Worm (Caenorhabditis elegans) whole organism, L1 larva: ENCODE measurements around the gene T19D12.6.

ENCODE experiments used
- efl-1 ChIP-seq, 4 experiments: fragments of 150-350 bp; optimal IDR thresholded peaks in 3 of 4; peaks in 1 of 4; 1 replicate in 1 of 4; 2 replicates in 3 of 4; lab custom pipeline; 2014; ENCODE audit warnings: missing biosample characterization in 2 of 4, missing genetic modification characterization in 2 of 4, missing genetic modification reagents in 2 of 4
- lin-13 ChIP-seq: fragments of 150-350 bp; optimal IDR thresholded peaks from 2 replicates; lab custom pipeline; 2014; ENCODE audit warnings: missing biosample characterization, missing genetic modification reagents, missing genetic modification characterization
- nhr-11 ChIP-seq: fragments of 150-350 bp; optimal IDR thresholded peaks from 2 replicates; lab custom pipeline; 2014; ENCODE audit warnings: missing biosample characterization, missing genetic modification characterization
- nhr-237 ChIP-seq: fragments of 150-350 bp; optimal IDR thresholded peaks from 2 replicates; lab custom pipeline; 2014; ENCODE audit warnings: missing biosample characterization, missing genetic modification characterization
- pax-3 ChIP-seq: fragments of 200-800 bp; sonication (Bioruptor generic); optimal IDR thresholded peaks from 2 replicates; lab custom pipeline; 2018; ENCODE audit warnings: mild to moderate bottlenecking, missing genetic modification characterization, moderate library complexity, missing compliant biosample characterization
- pqm-1 ChIP-seq: sonication (generic microtip); optimal IDR thresholded peaks from 3 replicates; lab custom pipeline; 2017; ENCODE audit warnings: missing biosample characterization, missing genetic modification characterization
- sptf-1 ChIP-seq: fragments of 150-350 bp; optimal IDR thresholded peaks from 2 replicates; lab custom pipeline; 2014; ENCODE audit warnings: missing biosample characterization, missing genetic modification characterization
- unc-130 ChIP-seq: fragments of 150-350 bp; optimal IDR thresholded peaks from 2 replicates; lab custom pipeline; 2017; ENCODE audit warnings: missing biosample characterization, missing genetic modification characterization, inconsistent platforms

- TF ChIP-seq lin-13 (GFP tag; lab: Kevin White, UChicago) (no peak), unc-130 (tag; lab: Kevin White, UChicago) (no peak), sptf-1 (tag; lab: Kevin White, UChicago) (no peak), nhr-11 (tag; lab: Kevin White, UChicago) (no peak), pax-3 (no peak), nhr-237 (tag; lab: Kevin White, UChicago) (no peak), pqm-1 (tag; lab: Kevin White, UChicago) (no peak), efl-1 (optimal IDR thresholded peaks at IDR 0.05; lab: Kevin White, UChicago) (no peak), efl-1 (GFP tag; optimal IDR thresholded peaks at IDR 0.05 in 1 of 2; lab: Kevin White, UChicago) (no peak)
These were observed 40.0 kb upstream of the T19D12.6 start for ce11 chrII:6682918-6683317.
